Fruit fly (Drosophila melanogaster): ENCODE measurements around the gene Fum3.

- TF ChIP-seq ken (GFP tag; IDR thresholded peaks at IDR 0.05) (no peak), C15 (GFP tag; IDR thresholded peaks at IDR 0.05) (no peak)
Observed at dm6 chr3L:11483135-11483534, 17.5 kb upstream of the Fum3 start.

All from whole organism, embryonic.